Fruit fly (Drosophila melanogaster) whole organism: ENCODE results near the gene CG6321.

Experiments
- CG8478 ChIP-seq: fragments of >200 bp; optimal IDR thresholded peaks from 2 replicates; lab custom pipeline; 2018; ENCODE audit warnings: inconsistent platforms
- Dll ChIP-seq: fragments of >200 bp; optimal IDR thresholded peaks from 2 replicates; lab custom pipeline; 2017
- pan ChIP-seq: fragments of >200 bp; optimal IDR thresholded peaks from 2 replicates; lab custom pipeline; 2017
- psq ChIP-seq: fragments of >200 bp; optimal IDR thresholded peaks from 2 replicates; lab custom pipeline; 2017

DNA sequence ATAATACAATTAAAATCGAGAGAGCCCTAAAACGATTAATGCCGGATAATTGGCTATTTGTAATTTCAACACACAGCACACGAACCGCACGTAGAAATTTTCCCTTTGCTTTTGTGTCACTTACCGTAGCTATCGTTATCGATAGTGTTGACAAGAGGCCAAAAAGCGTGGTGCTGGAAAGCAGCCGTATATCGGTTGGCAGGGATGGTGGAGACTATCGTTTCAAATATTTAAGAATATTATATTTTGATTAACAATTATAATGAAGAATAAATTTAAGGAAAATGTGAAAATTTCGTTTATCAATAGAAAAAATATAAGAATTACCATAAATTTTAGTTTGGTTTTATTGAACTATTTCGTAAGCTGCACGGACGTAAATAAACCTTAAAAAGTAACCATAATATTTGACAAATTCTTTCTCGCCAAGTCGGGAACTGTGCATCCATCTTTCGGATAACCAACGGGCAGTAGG lies 32.1 kb upstream of the CG6321 start, which contains the start of gene JIL-1:
- no peak for TF ChIP-seq Dll (lab: Kevin White, UChicago)
- no peak for TF ChIP-seq CG8478 (lab: Kevin White, UChicago)
- TF ChIP-seq pan (lab: Kevin White, UChicago): no peak
- no peak for TF ChIP-seq psq (lab: Kevin White, UChicago)
